Worm (Caenorhabditis elegans) whole organism, L1 larva: ENCODE measurements around the gene agt-1.

Experiments
- C04F5.9 ChIP-seq: sonication (generic microtip); optimal IDR thresholded peaks from 2 replicates; lab custom pipeline; 2016; ENCODE audit warnings: missing genetic modification characterization, missing compliant biosample characterization
- F16B12.6 ChIP-seq: fragments of 150-350 bp; optimal IDR thresholded peaks from 2 replicates; lab custom pipeline; 2014; ENCODE audit warnings: missing biosample characterization, missing genetic modification characterization
- aha-1 ChIP-seq: fragments of 150-350 bp; optimal IDR thresholded peaks from 2 replicates; lab custom pipeline; 2014; ENCODE audit warnings: missing biosample characterization, missing genetic modification characterization
- aly-2 ChIP-seq: fragments of 150-350 bp; optimal IDR thresholded peaks from 2 replicates; lab custom pipeline; 2014; ENCODE audit warnings: missing biosample characterization, missing genetic modification characterization
- ama-1 ChIP-seq: fragments of 150-350 bp; optimal IDR thresholded peaks from 2 replicates; lab custom pipeline; 2014
- blmp-1 ChIP-seq: fragments of 150-350 bp; optimal IDR thresholded peaks from 2 replicates; lab custom pipeline; 2014; ENCODE audit warnings: missing biosample characterization, missing genetic modification characterization
- ceh-63 ChIP-seq: fragments of 200-800 bp; sonication (Bioruptor generic); optimal IDR thresholded peaks from 2 replicates; lab custom pipeline; 2018; ENCODE audit warnings: mild to moderate bottlenecking, missing genetic modification characterization, missing compliant biosample characterization
- ces-1 ChIP-seq: fragments of 150-350 bp; optimal IDR thresholded peaks from 2 replicates; lab custom pipeline; 2014; ENCODE audit warnings: missing biosample characterization, missing genetic modification reagents, missing genetic modification characterization
- dsc-1 ChIP-seq: sonication (generic microtip); optimal IDR thresholded peaks from 2 replicates; lab custom pipeline; 2016; ENCODE audit warnings: mild to moderate bottlenecking, missing genetic modification characterization, missing compliant biosample characterization
- efl-1 ChIP-seq, 4 experiments: fragments of 150-350 bp; optimal IDR thresholded peaks in 3 of 4; peaks in 1 of 4; 1 replicate in 1 of 4; 2 replicates in 3 of 4; lab custom pipeline; 2014; ENCODE audit warnings: missing biosample characterization in 2 of 4, missing genetic modification characterization in 2 of 4, missing genetic modification reagents in 2 of 4
- efl-3 ChIP-seq: fragments of 200-800 bp; sonication (Bioruptor generic); optimal IDR thresholded peaks from 2 replicates; lab custom pipeline; 2018; ENCODE audit warnings: mild to moderate bottlenecking, missing genetic modification characterization, missing compliant biosample characterization
- egl-13 ChIP-seq: sonication (generic microtip); optimal IDR thresholded peaks from 2 replicates; lab custom pipeline; 2016; ENCODE audit warnings: missing genotype, missing genetic modification reagents, missing genetic modification characterization, missing compliant biosample characterization
- elt-2 ChIP-seq: sonication (generic microtip); optimal IDR thresholded peaks from 2 replicates; lab custom pipeline; 2016; ENCODE audit warnings: missing genetic modification characterization, mild to moderate bottlenecking, inconsistent platforms, missing compliant biosample characterization, missing genetic modification reagents
- fkh-4 ChIP-seq: sonication (generic microtip); optimal IDR thresholded peaks from 2 replicates; lab custom pipeline; 2016; ENCODE audit warnings: missing compliant biosample characterization, missing genetic modification characterization, borderline replicate concordance
- fkh-8 ChIP-seq: sonication (generic microtip); optimal IDR thresholded peaks from 2 replicates; lab custom pipeline; 2016; ENCODE audit warnings: mild to moderate bottlenecking, missing genetic modification characterization, missing compliant biosample characterization
- fos-1 ChIP-seq: fragments of 150-350 bp; optimal IDR thresholded peaks from 2 replicates; lab custom pipeline; 2014; ENCODE audit warnings: missing biosample characterization, missing genetic modification characterization
- hlh-17 ChIP-seq: fragments of 200-800 bp; sonication (Bioruptor generic); optimal IDR thresholded peaks from 2 replicates; lab custom pipeline; 2018; ENCODE audit warnings: missing genetic modification characterization, mild to moderate bottlenecking, missing compliant biosample characterization, moderate library complexity, borderline replicate concordance
- irx-1 ChIP-seq: sonication (generic microtip); optimal IDR thresholded peaks from 2 replicates; lab custom pipeline; 2016; ENCODE audit warnings: missing genetic modification characterization, missing compliant biosample characterization
- isw-1 ChIP-seq: fragments of 200-800 bp; sonication (Bioruptor generic); IDR thresholded peaks from 2 replicates; pipeline ENCODE4 v1.3.6; 2022; ENCODE audit warnings: missing genetic modification characterization, missing compliant biosample characterization
- jun-1 ChIP-seq: fragments of 150-350 bp; optimal IDR thresholded peaks from 2 replicates; lab custom pipeline; 2014; ENCODE audit warnings: missing biosample characterization, missing genetic modification reagents, missing genetic modification characterization
- lin-13 ChIP-seq: fragments of 150-350 bp; optimal IDR thresholded peaks from 2 replicates; lab custom pipeline; 2014; ENCODE audit warnings: missing biosample characterization, missing genetic modification reagents, missing genetic modification characterization
- lin-14 ChIP-seq: fragments of 200-800 bp; sonication (Bioruptor generic); optimal IDR thresholded peaks from 2 replicates; lab custom pipeline; 2018; ENCODE audit warnings: mild to moderate bottlenecking, missing genetic modification characterization, moderate library complexity, missing compliant biosample characterization
- lin-15B ChIP-seq: fragments of 150-350 bp; sonication (generic microtip); optimal IDR thresholded peaks from 3 replicates; lab custom pipeline; 2014; ENCODE audit warnings: missing biosample characterization, missing genetic modification characterization
- lin-35 ChIP-seq, 2 experiments: fragments of 150-350 bp; optimal IDR thresholded peaks; 2 replicates each; lab custom pipeline; 2014; ENCODE audit warnings: missing biosample characterization in 2 of 2, missing genetic modification characterization in 2 of 2, missing genetic modification reagents in 2 of 2
- lir-3 ChIP-seq: sonication (generic microtip); optimal IDR thresholded peaks from 2 replicates; lab custom pipeline; 2016; ENCODE audit warnings: mild to moderate bottlenecking, missing genetic modification characterization, moderate library complexity, missing compliant biosample characterization; ENCODE audit not compliant: poor library complexity
- lsy-2 ChIP-seq, 2 experiments: fragments of 150-350 bp; optimal IDR thresholded peaks; 2 replicates each; lab custom pipeline; 2014; ENCODE audit warnings: missing biosample characterization in 2 of 2, missing genetic modification characterization in 2 of 2
- mdl-1 ChIP-seq, 2 experiments: fragments of 150-350 bp; optimal IDR thresholded peaks; 2 replicates each; lab custom pipeline; 2014 to 2017; ENCODE audit warnings: missing biosample characterization in 2 of 2, missing genetic modification characterization in 2 of 2, inconsistent platforms in 1 of 2
- mep-1 ChIP-seq: fragments of 150-350 bp; optimal IDR thresholded peaks from 2 replicates; lab custom pipeline; 2014; ENCODE audit warnings: missing biosample characterization, missing genetic modification characterization
- nhr-19 ChIP-seq: fragments of 200-800 bp; sonication (Bioruptor generic); conservative IDR thresholded peaks from 2 replicates; pipeline ENCODE4 v1.3.6; 2022; ENCODE audit warnings: missing genetic modification characterization, missing compliant biosample characterization
- nhr-20 ChIP-seq: sonication (generic microtip); optimal IDR thresholded peaks from 2 replicates; lab custom pipeline; 2016; ENCODE audit warnings: mild to moderate bottlenecking, missing genetic modification characterization, missing compliant biosample characterization
- nhr-237 ChIP-seq: fragments of 150-350 bp; optimal IDR thresholded peaks from 2 replicates; lab custom pipeline; 2014; ENCODE audit warnings: missing biosample characterization, missing genetic modification characterization
- nhr-71 ChIP-seq: sonication (generic microtip); optimal IDR thresholded peaks from 2 replicates; lab custom pipeline; 2016; ENCODE audit warnings: mild to moderate bottlenecking, missing genetic modification characterization, moderate library complexity, missing compliant biosample characterization
- nhr-76 ChIP-seq: sonication (generic microtip); optimal IDR thresholded peaks from 2 replicates; lab custom pipeline; 2017; ENCODE audit warnings: missing biosample characterization, missing genetic modification characterization
- nhr-77 ChIP-seq: fragments of 150-350 bp; optimal IDR thresholded peaks from 2 replicates; lab custom pipeline; 2014; ENCODE audit warnings: missing biosample characterization, missing genetic modification characterization
- nhr-84 ChIP-seq: sonication (generic microtip); optimal IDR thresholded peaks from 2 replicates; lab custom pipeline; 2017; ENCODE audit warnings: missing biosample characterization, missing genetic modification characterization
- nhr-85 ChIP-seq: sonication (generic microtip); peaks from one replicate; lab custom pipeline; 2016; ENCODE audit warnings: missing genetic modification characterization, inconsistent platforms, missing compliant biosample characterization
- nhr-90 ChIP-seq: sonication (generic microtip); optimal IDR thresholded peaks from 2 replicates; lab custom pipeline; 2016; ENCODE audit warnings: mild to moderate bottlenecking, missing genetic modification characterization, missing compliant biosample characterization; ENCODE audit not compliant: poor library complexity
- pag-3 ChIP-seq: sonication (generic microtip); optimal IDR thresholded peaks from 2 replicates; lab custom pipeline; 2017; ENCODE audit warnings: missing genetic modification characterization, mild to moderate bottlenecking, missing compliant biosample characterization, antibody characterized with exemption, borderline replicate concordance; ENCODE audit not compliant: insufficient read depth
- pax-3 ChIP-seq: fragments of 200-800 bp; sonication (Bioruptor generic); optimal IDR thresholded peaks from 2 replicates; lab custom pipeline; 2018; ENCODE audit warnings: mild to moderate bottlenecking, missing genetic modification characterization, moderate library complexity, missing compliant biosample characterization
- pqm-1 ChIP-seq: sonication (generic microtip); optimal IDR thresholded peaks from 3 replicates; lab custom pipeline; 2017; ENCODE audit warnings: missing biosample characterization, missing genetic modification characterization
- snpc-4 ChIP-seq: fragments of 150-350 bp; optimal IDR thresholded peaks from 2 replicates; lab custom pipeline; 2014; ENCODE audit warnings: missing biosample characterization, missing genetic modification characterization
- snu-23 ChIP-seq: sonication (generic microtip); optimal IDR thresholded peaks from 2 replicates; lab custom pipeline; 2016; ENCODE audit warnings: missing genetic modification characterization, missing compliant biosample characterization
- sup-37 ChIP-seq: fragments of 200-800 bp; sonication (Bioruptor generic); optimal IDR thresholded peaks from 2 replicates; lab custom pipeline; 2018; ENCODE audit warnings: mild to moderate bottlenecking, missing genetic modification characterization, missing compliant biosample characterization
- swsn-7 ChIP-seq: sonication (generic microtip); optimal IDR thresholded peaks from 2 replicates; lab custom pipeline; 2016; ENCODE audit warnings: missing genetic modification characterization, missing compliant biosample characterization
- tbx-2 ChIP-seq: sonication (generic microtip); optimal IDR thresholded peaks from 2 replicates; lab custom pipeline; 2016; ENCODE audit warnings: missing genetic modification characterization, missing compliant biosample characterization
- unc-62 ChIP-seq: fragments of 150-350 bp; optimal IDR thresholded peaks from 2 replicates; lab custom pipeline; 2014; ENCODE audit warnings: missing biosample characterization, missing genetic modification reagents, missing genetic modification characterization
- unc-86 ChIP-seq: sonication (generic microtip); optimal IDR thresholded peaks from 2 replicates; lab custom pipeline; 2016; ENCODE audit warnings: missing genetic modification characterization, missing compliant biosample characterization
- vab-15 ChIP-seq: sonication (generic microtip); optimal IDR thresholded peaks from 2 replicates; lab custom pipeline; 2017; ENCODE audit warnings: missing genotype, mild to moderate bottlenecking, missing genetic modification characterization, missing compliant biosample characterization
- zag-1 ChIP-seq: fragments of 150-350 bp; optimal IDR thresholded peaks from 2 replicates; lab custom pipeline; 2014; ENCODE audit warnings: missing biosample characterization, missing genetic modification characterization
- zip-4 ChIP-seq: fragments of 200-800 bp; sonication (Bioruptor generic); optimal IDR thresholded peaks from 2 replicates; lab custom pipeline; 2018; ENCODE audit warnings: mild to moderate bottlenecking, missing genetic modification characterization, moderate library complexity, missing compliant biosample characterization
- ztf-11 ChIP-seq, 2 experiments: sonication (generic microtip); optimal IDR thresholded peaks; 2 replicates each; lab custom pipeline; 2016 to 2017; ENCODE audit warnings: missing genetic modification characterization in 2 of 2, missing biosample characterization in 1 of 2, missing compliant biosample characterization in 1 of 2

agt-1 gene

DNA sequence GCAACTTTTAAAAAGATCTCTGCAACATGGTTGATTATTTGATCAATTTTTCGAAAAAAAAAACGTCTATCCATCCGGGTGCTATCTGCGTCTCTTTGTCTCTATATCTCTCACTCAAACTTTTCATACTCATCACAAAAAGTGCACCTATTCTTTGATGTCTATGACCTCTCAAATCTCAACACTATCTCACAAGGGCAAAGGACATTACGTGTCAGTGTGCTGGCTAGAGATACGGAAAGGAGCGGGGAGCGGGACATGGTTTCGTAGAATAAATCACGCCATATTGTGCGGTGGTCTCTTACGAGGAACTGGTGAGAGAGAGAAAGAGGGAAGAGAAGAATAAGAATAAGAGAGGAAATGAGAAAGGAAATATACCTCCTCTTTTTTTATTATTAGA, 46.8 kb downstream of the agt-1 start (continued):
- no peak for TF ChIP-seq pax-3 (tag; lab: Kevin White, UChicago)
- TF ChIP-seq pqm-1 (tag; lab: Kevin White, UChicago), result no peak
- no peak for TF ChIP-seq ceh-63
- no peak for TF ChIP-seq isw-1 (GFP tag; lab: Robert Waterston, UW)
- peak; percentile 60 for TF ChIP-seq lin-13
- TF ChIP-seq efl-1 (optimal IDR thresholded peaks at IDR 0.05; lab: Kevin White, UChicago), result peak; percentile 58
- TF ChIP-seq efl-1 (GFP tag; optimal IDR thresholded peaks at IDR 0.05 in 1 of 2; lab: Kevin White, UChicago), result peak; percentile 19 to 70
- TF ChIP-seq zag-1 (tag; lab: Kevin White, UChicago), result no peak
- no peak for TF ChIP-seq egl-13 (tag; lab: Kevin White, UChicago)
- peak in 1 of 2 experiments; percentile 63 for TF ChIP-seq mdl-1 (tag; optimal IDR thresholded peaks at IDR 0.05; lab: Kevin White, UChicago)
- TF ChIP-seq sup-37 (GFP tag; lab: Kevin White, UChicago), result no peak
- peak; percentile 71 for TF ChIP-seq fkh-8 (tag; lab: Kevin White, UChicago)
- peak; percentile 88 for TF ChIP-seq nhr-85 (tag; lab: Kevin White, UChicago)
- no peak for TF ChIP-seq F16B12.6 (tag; lab: Kevin White, UChicago)
- TF ChIP-seq fkh-4 (tag; lab: Kevin White, UChicago), result no peak
- TF ChIP-seq snu-23, result peak; percentile 87
- TF ChIP-seq vab-15 (tag; lab: Kevin White, UChicago), result no peak
- TF ChIP-seq ztf-11 (tag; optimal IDR thresholded peaks at IDR 0.05; lab: Kevin White, UChicago), result no peak
- TF ChIP-seq unc-62, result no peak
- TF ChIP-seq jun-1 (tag; lab: Kevin White, UChicago), result peak; percentile 55
- no peak for TF ChIP-seq ces-1 (GFP tag; lab: Kevin White, UChicago)
- TF ChIP-seq irx-1, result no peak
- peak; percentile 94 for TF ChIP-seq elt-2 (tag; lab: Kevin White, UChicago)
- TF ChIP-seq fos-1 (tag; lab: Kevin White, UChicago), result peak; percentile 59
- peak; percentile 31 for TF ChIP-seq aha-1 (tag; lab: Kevin White, UChicago)
- no peak for TF ChIP-seq C04F5.9 (tag; lab: Kevin White, UChicago)
- TF ChIP-seq nhr-77 (tag; lab: Kevin White, UChicago), result peak; percentile 89
- TF ChIP-seq lin-15B (tag; lab: Kevin White, UChicago), result peak; percentile 2
- peak; percentile 55 for TF ChIP-seq nhr-237 (tag; lab: Kevin White, UChicago)
- TF ChIP-seq nhr-20 (tag; lab: Kevin White, UChicago), result peak; percentile 93
- peak; percentile 86 for TF ChIP-seq nhr-19
- TF ChIP-seq lin-14 (GFP tag; lab: Kevin White, UChicago), result peak; percentile 97
- no peak for TF ChIP-seq pag-3 (tag; lab: Kevin White, UChicago)
- TF ChIP-seq efl-3, result no peak
- TF ChIP-seq ama-1 (lab: Kevin White, UChicago), result no peak
- no peak for TF ChIP-seq nhr-76 (tag; lab: Kevin White, UChicago)
- peak; percentile 96 for TF ChIP-seq nhr-71 (tag; lab: Kevin White, UChicago)
- peak; percentile 35 to 73 for TF ChIP-seq lsy-2 (tag; optimal IDR thresholded peaks at IDR 0.05; lab: Kevin White, UChicago)
- peak; percentile 64 for TF ChIP-seq unc-86 (tag; lab: Kevin White, UChicago)
- TF ChIP-seq dsc-1 (tag; lab: Kevin White, UChicago), result peak; percentile 50
- TF ChIP-seq nhr-84, result no peak
- peak; percentile 81 for TF ChIP-seq nhr-90 (tag; lab: Kevin White, UChicago)

DNA sequence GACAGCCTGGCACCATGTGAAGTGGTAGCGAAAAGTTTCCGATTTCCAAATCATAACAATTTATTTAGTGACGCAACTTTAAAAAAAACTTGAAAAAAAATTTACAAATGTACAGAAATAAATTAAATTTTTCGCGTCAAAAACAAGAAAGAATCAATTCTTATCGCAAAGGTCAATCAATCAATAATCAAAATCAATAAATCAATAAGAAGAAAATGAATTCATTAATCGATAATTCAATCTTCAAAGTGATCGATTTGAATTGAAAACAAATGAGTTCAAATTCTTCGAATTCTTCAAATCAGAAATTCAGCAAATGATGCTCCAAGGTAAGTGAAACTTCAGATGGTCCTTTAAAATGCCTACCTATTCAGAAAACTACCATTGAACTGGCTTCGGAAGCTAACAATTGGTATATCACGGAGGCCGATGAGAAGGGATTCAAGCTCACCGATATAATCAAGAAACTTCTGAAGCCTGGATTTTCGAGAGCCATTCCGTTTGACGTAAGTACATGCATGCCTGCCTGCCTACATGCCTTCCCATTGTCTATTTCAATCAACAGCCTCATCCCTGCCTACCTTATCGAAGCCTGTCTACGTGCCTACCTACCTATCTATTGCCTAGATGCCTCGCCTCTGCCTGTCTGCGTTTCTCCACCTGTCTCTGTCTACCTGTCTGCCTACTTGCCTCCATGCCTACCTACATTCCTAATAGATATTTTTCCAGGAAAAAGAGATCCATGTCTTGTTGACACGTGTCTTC, 49.1 kb downstream of the agt-1 start:
- TF ChIP-seq lir-3 (tag; lab: Kevin White, UChicago), result no peak
- no peak for TF ChIP-seq snpc-4 (tag; lab: Kevin White, UChicago)
- TF ChIP-seq fos-1 (tag; lab: Kevin White, UChicago), result no peak
- no peak for TF ChIP-seq swsn-7 (tag; lab: Kevin White, UChicago)
- TF ChIP-seq mep-1, result no peak
- TF ChIP-seq zip-4 (GFP tag; lab: Kevin White, UChicago), result no peak
- TF ChIP-seq lin-35 (GFP tag; optimal IDR thresholded peaks at IDR 0.05; lab: Kevin White, UChicago), result no peak
- no peak for TF ChIP-seq hlh-17 (GFP tag; lab: Kevin White, UChicago)
- no peak for TF ChIP-seq aly-2 (tag; lab: Kevin White, UChicago)
- no peak for TF ChIP-seq unc-86 (tag; lab: Kevin White, UChicago)
- TF ChIP-seq pqm-1 (tag; lab: Kevin White, UChicago), result no peak
- no peak for TF ChIP-seq ama-1 (lab: Kevin White, UChicago)
- TF ChIP-seq tbx-2 (tag; lab: Kevin White, UChicago), result no peak
- no peak for TF ChIP-seq lin-13
- TF ChIP-seq blmp-1 (tag; lab: Kevin White, UChicago), result no peak
- no peak for TF ChIP-seq ztf-11 (tag; optimal IDR thresholded peaks at IDR 0.05; lab: Kevin White, UChicago)
